Fruit fly (Drosophila melanogaster) whole organism, wandering third instar larva: ENCODE data around the gene CG11537.

ENCODE experiments used
- Jra ChIP-seq: sonication (Bioruptor generic); optimal IDR thresholded peaks from 2 replicates; lab custom pipeline; 2016; ENCODE audit warnings: missing biosample characterization, missing genetic modification characterization
- psq ChIP-seq: fragments of 200-800 bp; sonication (Bioruptor generic); optimal IDR thresholded peaks from 3 replicates; lab custom pipeline; 2017; ENCODE audit warnings: missing biosample characterization, mild to moderate bottlenecking, missing genetic modification characterization, moderate library complexity

- TF ChIP-seq Jra (GFP tag; lab: Kevin White, UChicago), result no peak
- peak; percentile 81 for TF ChIP-seq psq (GFP tag; lab: Kevin White, UChicago)
Observed at dm6 chr3L:3109417-3110090, 33.7 kb downstream of the CG11537 start.
